Fruit fly (Drosophila melanogaster): ENCODE measurements around the gene Pdf.
A peak's percentile ranks its signal among the peaks of the same experiment; 100 is the strongest.

Pdf gene

DNA sequence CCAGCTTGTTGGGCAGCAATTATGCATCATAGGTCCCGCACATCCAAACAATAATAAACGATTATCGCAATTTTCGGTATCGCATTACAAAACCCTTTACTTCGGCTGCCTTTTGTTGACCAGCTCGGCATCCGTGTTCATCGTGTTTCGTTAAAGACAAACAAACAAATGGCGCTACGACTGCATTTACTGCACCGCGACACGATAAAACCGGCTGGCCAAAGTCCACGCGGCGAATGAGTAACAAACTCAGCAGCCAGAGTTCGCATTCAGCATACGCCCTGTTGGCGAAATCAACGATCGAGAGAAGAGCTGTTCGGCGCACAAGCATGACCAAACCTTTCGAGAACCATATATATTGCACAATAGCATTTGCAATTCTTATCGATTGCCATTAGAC is 8.4 kb upstream of the Pdf start:
- no peak for TF ChIP-seq noc (tag; optimal IDR thresholded peaks at IDR 0.05)

DNA sequence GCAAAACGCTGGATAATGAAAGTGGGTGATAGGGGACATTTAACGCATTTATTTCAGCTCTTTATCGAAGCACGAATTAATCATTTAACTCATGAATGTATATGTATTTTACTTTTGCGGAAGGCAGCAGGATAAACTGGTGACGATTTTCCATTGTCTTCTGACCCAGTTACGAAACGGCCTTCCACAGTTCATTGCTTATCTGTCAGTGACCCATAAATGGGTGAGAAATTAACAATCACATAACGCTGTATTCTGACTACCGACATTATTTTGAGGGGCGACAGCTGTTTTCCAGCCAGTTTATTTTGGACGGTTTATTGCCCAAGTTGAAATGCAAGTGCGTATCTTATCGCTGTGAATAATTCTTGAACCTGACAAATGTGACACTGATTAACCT is 7.6 kb upstream of the Pdf start:
- TF ChIP-seq noc (tag; optimal IDR thresholded peaks at IDR 0.05) = no peak

DNA sequence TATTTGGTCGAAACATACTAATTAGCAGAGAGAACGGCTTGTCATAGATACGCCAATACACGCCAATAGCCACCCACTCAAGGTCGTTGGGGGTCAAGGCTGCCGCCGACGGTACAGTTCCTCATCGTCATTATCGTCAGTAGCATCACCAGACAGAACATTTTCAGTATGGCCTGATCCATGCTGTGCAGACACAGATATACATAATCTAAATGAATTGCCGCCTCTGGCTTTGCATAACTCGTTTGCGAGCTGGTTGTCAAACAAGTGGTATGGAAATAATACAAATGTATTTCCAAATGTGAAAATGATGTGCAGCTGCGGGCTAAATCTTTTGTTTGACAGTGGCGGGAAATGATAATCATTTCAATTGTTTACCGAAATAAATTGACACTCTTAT is 7.2 kb upstream of the Pdf start:
- TF ChIP-seq noc (tag; optimal IDR thresholded peaks at IDR 0.05) = no peak

DNA sequence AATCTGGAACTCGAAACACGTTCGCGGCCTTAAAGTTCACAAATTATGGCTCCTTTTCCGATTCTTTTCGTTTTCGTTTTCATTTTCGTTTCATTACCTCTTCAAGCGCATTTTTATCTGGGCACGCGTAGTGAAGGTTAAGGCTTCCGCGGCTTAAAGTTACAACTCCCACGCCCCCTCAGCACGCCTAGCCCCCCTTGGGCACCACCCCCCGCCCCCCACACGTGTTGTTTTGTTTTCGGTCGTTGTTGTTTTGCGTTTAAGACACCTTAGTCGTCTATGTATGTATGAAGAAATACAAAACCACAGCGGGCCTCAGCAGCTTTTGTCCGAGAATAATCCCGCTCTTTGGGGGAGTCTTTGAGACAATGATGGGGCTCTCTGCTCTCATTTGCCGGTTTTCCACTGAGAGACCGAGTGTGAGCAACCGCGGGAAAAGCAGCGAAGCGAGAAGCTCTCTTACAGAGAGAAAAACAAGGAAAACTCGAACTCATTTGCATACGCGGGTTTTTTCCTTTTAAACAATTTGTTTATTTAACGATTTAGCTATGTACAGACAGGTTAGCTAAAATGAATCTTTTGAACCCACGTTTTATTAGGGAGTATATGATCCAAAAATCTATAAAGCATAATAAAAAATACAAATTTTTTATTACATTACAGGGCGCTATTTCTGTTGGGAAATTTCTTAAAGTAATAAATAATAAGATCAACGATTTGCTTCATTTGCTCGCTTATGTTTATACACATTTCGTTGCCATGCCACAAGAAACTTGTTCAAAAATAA is 6.4 kb upstream of the Pdf start:
- no peak for TF ChIP-seq noc (tag; optimal IDR thresholded peaks at IDR 0.05)

DNA sequence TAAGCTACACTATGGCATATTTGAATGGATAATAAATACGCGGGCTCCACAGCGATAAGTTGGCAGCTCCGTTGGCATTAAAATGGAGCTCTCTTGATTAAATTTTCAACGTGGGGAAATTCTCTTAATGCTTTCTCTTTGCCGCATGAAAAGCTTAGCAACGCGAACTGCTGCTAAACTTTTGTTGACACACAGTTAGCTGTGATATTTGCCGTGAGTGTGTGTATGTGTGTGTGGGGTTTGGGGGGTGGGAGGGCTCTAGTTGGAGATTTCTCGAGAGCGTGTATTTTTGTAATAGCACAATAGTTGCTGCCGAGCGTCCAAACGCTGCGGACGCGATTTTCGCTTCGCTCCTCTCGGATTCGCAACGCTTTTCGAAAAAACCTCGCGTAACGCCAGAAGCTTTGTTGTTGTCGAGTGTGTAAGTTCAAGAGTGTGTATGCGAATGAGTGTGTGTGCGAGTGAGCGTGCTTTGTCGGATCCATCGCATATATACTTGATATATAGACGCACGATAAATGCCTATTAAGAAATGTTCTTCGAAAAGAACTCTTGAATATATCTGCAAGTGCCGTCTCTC is 5.4 kb upstream of the Pdf start, which contains the start of gene CG5455:
TSS of gene CG5455 (plus strand) at position 302 of the 580 bp plus-strand sequence.
- peak; percentile 64 for TF ChIP-seq noc (tag; optimal IDR thresholded peaks at IDR 0.05)

DNA sequence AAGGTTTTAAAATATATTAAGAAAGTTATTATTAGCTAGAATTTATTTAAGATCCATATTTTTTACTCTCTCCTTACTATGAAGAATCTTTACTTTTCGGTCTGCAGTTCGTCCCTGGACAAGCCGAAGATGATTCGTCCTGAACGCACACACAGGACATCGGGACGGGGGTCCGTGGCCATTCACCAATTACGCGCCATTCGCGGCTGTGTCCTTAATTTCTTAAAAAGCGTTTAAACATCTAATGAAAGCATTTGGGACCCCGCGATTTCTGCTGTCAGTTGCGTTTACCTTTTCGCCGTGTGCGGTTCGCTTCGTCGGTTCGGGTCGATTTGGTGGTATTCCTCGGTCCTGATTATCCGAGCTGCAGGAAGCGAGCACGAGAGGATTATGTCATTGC is 2.0 kb upstream of the Pdf start, which contains the start of gene CG14238:
TSS of gene CG14238 (plus strand) at position 301 of the 400 bp plus-strand sequence.
- TF ChIP-seq noc (tag; optimal IDR thresholded peaks at IDR 0.05) = no peak

DNA sequence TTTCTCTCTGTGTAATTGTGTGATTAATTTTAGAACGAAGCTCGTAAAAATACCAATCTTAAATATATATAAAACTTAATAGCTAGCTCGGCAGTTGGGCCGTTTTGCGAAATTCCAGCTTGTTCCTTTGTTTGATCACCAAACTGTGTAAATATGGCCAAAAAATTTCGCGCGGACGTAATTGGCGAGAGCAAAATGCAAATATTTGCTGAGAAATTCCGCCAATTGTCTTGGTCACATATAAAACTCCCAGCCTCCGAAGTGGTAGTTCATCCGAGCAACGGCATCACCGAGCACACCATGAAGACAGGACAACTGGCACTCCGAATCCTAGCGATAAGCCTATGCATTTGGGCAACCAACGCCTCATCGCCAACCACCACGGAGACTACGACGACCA is 636 bp upstream of the Pdf start, which contains the start of gene CG14237:
TSS of gene CG14237 (plus strand) at position 301 of the 400 bp plus-strand sequence.
- TF ChIP-seq noc (tag; optimal IDR thresholded peaks at IDR 0.05) = no peak

DNA sequence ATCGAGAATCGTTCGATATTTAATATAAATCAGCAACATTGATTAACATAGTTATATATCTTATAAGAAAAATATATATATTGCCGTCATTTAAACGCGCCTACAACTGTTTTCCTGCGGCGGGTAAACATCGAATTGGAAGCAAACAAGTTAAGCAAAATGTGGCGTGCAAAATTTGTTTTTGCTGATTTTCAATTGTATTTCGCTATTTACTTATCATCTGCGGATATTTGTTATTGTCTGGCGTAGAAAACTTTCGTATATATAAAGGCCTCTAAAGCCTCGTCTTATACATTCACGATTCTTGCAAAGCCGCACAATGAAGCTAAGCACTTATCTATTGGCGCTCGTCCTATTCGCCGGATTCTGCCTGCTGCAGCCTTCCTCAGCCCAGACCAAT is 1.4 kb downstream of the Pdf start, which contains the start of gene CG43117:
TSS of gene CG43117 (plus strand) at position 301 of the 400 bp plus-strand sequence.
- TF ChIP-seq noc (tag; optimal IDR thresholded peaks at IDR 0.05) = no peak

DNA sequence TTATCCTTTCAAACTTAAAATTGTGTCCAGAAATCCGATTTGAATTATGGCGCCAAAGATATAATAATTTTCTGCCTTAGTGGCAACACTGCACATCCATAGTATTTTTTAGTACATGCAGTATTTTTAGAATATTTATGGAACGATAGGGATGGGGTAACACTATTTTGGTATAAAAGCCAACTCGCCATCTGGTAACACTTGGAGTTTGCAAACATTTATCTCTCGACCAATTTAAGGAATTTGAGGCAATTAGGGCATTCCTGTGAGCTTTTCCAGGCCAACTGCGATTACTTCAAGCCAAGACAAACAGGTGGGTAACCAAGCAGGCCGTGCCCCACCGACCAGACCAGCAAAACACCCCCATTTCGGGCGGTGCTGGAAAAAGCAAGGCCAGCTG is 3.6 kb downstream of the Pdf start, which contains the start of gene CG5447:
TSS of gene CG5447 (plus strand) at position 190 of the 400 bp plus-strand sequence.
- no peak for TF ChIP-seq noc (tag; optimal IDR thresholded peaks at IDR 0.05)

DNA sequence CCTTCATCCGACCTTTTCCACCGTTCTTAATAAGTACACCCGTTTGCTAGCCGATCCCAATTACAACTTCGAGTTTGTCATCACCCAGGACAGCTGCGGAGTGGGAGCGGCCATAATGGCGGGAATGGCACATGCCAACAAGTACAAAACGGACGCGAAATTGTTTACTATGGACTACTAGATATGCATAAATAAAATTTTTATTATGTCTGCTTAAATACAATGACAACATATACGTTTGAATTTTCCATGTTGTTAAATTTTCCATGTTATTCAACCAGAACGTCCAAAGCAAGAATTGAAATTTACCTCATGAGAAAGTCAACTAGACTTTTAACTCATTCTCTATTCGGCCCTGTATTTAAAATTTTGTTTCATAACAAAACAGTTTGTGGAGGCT is 5.6 kb downstream of the Pdf start, which contains the start of gene Hex-t2:
TSS of gene Hex-t2 (plus strand) at position 301 of the 400 bp plus-strand sequence.
- no peak for TF ChIP-seq noc (tag; optimal IDR thresholded peaks at IDR 0.05)

DNA sequence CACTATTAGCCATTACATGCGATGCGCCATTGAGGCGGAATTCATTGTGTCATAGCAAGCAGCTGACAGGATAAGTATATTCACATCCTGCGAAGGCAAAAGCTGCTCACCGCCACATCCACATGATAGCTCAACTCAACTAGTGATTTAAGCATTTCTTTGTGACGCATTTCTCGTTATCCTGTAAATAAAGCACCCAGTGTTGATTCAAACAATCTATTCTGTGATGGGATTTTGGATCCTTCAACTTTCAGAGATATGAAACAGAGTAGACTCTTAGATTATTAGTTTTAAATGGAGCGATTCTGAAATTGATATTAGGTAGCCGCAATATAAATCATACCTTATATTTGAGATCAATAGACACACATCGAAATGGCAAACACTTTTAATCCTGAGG is 7.2 kb downstream of the Pdf start, which contains the start of gene Hex-t1:
TSS of gene Hex-t1 (plus strand) at position 301 of the 400 bp plus-strand sequence.
- TF ChIP-seq noc (tag; optimal IDR thresholded peaks at IDR 0.05) = no peak

DNA sequence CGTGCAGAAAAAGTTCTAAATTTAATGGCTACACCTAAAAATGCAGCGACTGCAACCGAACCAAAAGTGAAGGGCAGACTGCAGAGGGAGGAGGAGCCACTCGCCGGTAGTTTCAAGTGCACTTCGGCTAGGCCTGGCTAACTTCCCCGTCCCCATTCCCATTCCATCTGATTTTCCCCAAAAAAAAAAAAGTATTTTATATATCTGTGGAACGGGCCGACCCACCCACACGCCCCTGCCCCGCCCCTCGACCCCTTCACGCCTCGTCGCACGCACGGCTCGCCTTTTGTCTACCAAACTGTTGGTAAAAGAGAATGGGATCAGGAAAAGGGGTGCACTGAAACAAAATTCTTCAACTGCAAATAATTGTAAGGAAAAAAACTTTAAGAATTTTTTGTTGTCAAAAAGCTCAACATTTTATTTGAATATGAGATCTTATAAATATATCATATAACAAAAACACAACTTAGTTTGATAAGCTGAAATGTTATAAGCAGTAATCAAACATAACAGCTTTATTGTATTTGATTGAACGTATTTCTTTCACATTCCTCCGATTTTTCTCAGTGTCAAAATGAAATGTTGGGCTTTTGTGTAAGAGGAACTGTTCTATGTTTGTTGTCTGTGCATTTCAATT is 11.9 kb downstream of the Pdf start:
- TF ChIP-seq noc (tag; optimal IDR thresholded peaks at IDR 0.05) = no peak

DNA sequence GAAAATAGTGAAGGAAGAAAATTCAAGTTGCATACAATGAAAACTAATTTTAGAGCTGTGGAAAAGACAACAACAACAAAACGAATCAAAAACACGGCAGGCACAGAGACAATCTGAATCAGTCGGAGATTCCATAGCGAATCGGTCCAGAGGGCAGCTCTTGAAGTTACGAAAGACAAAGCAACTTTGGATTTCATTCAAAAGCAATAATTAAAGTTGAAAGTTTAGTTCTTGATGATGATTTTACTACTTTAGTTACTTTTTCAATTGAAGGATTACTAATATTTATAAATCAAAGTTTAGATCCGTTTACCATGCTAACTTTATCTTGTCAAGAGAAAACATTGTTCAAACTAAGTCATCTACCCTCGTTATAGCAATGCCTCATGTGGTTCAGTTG is 12.6 kb downstream of the Pdf start:
- no peak for TF ChIP-seq noc (tag; optimal IDR thresholded peaks at IDR 0.05)

DNA sequence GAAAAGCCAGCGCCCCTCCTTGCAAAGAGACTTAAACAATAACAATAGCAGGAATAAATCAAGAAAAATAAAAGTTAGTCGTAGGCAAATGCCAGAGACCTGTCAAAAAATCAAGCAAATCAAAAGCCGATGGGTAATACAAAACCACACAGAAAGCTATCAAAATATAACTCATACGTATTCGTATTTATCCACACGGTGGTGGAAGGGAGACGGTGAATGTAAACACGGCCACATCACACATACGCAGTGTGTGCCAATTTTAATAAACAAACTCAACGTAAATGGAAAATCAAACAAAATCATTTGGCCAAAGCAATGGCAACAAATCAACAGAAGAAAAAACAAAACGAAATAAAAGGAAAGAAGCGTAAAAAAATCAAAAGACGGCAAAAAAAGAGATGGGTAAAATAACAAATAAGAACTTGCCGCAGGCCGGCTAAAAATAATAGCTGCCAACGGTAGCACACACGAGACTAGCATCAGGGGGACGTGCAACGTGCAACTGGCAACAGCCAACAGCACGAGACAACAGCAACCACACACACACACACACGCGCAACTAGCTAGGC is 13.2 kb downstream of the Pdf start:
- TF ChIP-seq noc (tag; optimal IDR thresholded peaks at IDR 0.05) = peak; percentile 39

DNA sequence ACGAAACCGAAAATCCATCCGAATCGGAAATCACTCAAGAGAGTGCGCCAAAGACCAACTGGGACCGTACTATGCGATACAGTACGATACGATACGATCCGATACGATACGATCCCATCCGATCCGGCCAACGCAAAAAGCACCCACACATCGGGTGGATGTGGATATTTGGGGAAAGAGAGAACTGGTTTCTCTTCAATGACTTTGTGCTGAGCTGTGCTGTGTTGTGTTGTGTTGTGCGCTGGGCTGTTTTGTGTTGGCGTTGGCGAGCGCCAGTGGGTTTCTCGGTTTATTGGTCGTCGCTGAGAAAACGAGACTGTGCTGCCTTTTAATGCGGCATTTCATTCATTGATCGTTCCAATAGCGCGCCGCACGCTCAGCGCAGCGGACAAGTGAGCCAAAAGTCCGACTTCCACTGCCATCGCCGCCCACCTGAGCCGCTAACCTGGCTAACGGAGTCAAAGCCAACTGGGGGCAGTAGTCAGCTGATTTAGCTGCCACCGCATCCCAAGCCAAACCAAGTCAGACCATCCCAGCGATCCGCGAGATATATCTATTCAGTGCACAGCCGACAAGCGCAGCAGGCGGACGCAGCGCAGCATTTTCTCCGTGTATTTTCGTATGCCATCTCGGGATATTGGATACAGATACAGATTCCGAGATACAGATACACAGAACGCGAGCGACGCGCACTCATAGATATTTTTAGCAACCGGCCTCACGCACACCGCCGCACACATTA is 15.3 kb downstream of the Pdf start, which contains the start of gene tx:
TSS of gene tx (plus strand) at position 324 of the 742 bp plus-strand sequence.
- TF ChIP-seq noc (tag; optimal IDR thresholded peaks at IDR 0.05) = no peak

Measured in whole organism, larva.